Worm (Caenorhabditis elegans) whole organism, early embryonic: ENCODE measurements around the gene F01F1.14.

ENCODE experiments used
- B0310.2 ChIP-seq: sonication (generic microtip); optimal IDR thresholded peaks from 2 replicates; lab custom pipeline; 2016; ENCODE audit warnings: mild to moderate bottlenecking, missing genetic modification characterization, missing compliant biosample characterization
- F13C5.2 ChIP-seq: sonication (generic microtip); optimal IDR thresholded peaks from 2 replicates; lab custom pipeline; 2017; ENCODE audit warnings: mild to moderate bottlenecking, missing genetic modification characterization, inconsistent platforms, missing compliant biosample characterization
- ama-1 ChIP-seq: fragments of 150-350 bp; optimal IDR thresholded peaks from 2 replicates; lab custom pipeline; 2014
- hmg-4 ChIP-seq: fragments of 200-800 bp; sonication (Bioruptor generic); optimal IDR thresholded peaks from 2 replicates; lab custom pipeline; 2018; ENCODE audit warnings: mild to moderate bottlenecking, missing genetic modification characterization, missing compliant biosample characterization
- tbx-11 ChIP-seq: fragments of 200-800 bp; sonication (Bioruptor generic); IDR thresholded peaks from 2 replicates; pipeline ENCODE4 v1.3.6; 2022; ENCODE audit warnings: missing genetic modification characterization, missing compliant biosample characterization
- tbx-37 ChIP-seq: fragments of 200-800 bp; sonication (Bioruptor generic); conservative IDR thresholded peaks from 2 replicates; pipeline ENCODE4 v1.3.6; 2022; ENCODE audit warnings: missing genetic modification reagents, missing genetic modification characterization, missing compliant biosample characterization

DNA sequence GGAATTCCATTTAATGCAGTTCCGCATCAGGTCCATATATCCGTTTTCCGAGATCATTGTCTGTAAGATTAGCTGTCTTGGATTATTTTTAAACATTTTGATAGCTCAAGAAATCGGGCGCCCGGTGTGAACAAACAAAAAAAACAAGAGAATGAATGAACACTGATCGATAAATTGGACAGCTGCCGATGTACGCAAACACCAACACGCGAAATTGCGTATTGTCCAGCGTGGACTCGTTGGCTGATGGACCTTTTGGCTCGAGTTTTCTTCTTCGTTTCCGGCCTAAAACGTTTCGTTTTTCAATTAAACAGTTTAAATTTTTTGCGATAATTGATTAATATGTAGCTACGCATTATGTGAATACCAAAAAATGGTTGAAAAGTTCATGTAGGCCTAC is 23.3 kb upstream of the F01F1.14 start, which contains the start of gene dpff-1:
- TF ChIP-seq tbx-11 (GFP tag; lab: Robert Waterston, UW): no peak
- no peak for TF ChIP-seq tbx-37
- TF ChIP-seq hmg-4 (GFP tag; lab: Kevin White, UChicago): no peak
- peak; percentile 23 for TF ChIP-seq F13C5.2 (tag; lab: Kevin White, UChicago)
- no peak for TF ChIP-seq B0310.2 (tag; lab: Kevin White, UChicago)
- no peak for TF ChIP-seq ama-1 (lab: Kevin White, UChicago)
